Worm (Caenorhabditis elegans): ENCODE measurements around the gene T07A5.1.

DNA sequence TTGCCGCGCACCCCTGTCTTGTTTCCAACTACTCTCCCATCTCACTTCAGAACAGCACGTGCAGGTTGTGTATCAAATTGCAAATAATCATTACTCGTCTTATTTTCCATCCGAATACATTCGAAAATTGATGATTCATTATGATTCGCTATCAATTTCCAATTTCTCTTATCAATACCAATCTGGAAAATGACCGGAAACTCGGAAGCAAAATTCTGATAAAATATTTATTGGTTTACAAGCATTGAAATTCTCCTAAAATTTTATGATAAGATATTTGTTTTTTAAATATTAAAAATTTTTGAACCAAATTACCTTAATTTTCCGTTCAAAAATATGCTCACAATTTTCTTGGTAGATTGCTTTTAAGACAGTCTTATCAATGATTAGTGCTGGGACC is 702 bp downstream of the T07A5.1 start:
- TF ChIP-seq him-1 (tag; optimal IDR thresholded peaks at IDR 0.05) = no peak
- no peak for TF ChIP-seq W03F9.2 (tag; optimal IDR thresholded peaks at IDR 0.05)
